Worm (Caenorhabditis elegans): ENCODE data around the gene sre-49.

DNA sequence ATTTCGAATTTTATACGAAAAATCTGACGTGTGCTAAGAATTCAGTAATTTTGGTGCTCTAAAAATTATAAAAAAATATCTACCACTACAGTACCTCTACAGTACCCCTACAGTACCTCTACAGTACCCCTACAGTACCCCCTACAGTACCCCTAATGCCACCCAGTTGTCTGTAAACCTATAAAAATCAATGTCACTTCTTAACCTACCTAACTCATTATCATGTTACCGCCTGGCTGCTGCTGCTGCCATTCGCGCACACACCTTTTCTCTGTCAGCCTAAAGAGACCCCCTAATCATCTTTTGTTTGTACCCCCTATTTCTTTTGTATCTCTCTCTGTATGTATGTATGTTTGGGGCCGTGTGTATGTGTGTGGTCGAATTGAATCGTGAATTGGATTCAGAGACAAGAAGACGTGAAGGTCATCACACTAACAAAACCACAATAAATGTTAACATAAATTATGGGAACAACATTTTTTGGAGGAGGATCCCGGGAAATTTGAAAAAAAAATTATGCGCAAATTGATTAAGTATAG, 32.2 kb downstream of the sre-49 start:
- TF ChIP-seq pha-4 (tag; optimal IDR thresholded peaks at IDR 0.05): no peak
- TF ChIP-seq fkh-3 (tag; optimal IDR thresholded peaks at IDR 0.05): no peak
- TF ChIP-seq unc-62 (GFP tag; optimal IDR thresholded peaks at IDR 0.05): no peak

Data from whole organism, young adult.